Fruit fly (Drosophila melanogaster): ENCODE measurements around the gene CG10428.
A peak's percentile ranks its signal among the peaks of the same experiment; 100 is the strongest.

The CG10428 gene

dm6 chr2L:18957142-18957674 lies 8.5 kb downstream of the CG10428 start, which contains the start of gene Bhmt (continued):
- TF ChIP-seq bbx (GFP tag; IDR thresholded peaks at IDR 0.05; ENCODE audit: partially characterized antibody) (no peak), esg (GFP tag; conservative IDR thresholded peaks at IDR 0.05) (0 out of 2 replicates have a peak, but pooled peaks have one; percentile 13), CG12104 (GFP tag; optimal IDR thresholded peaks at IDR 0.05) (peak; percentile 47), CG6254 (GFP tag; optimal IDR thresholded peaks at IDR 0.05) (peak; percentile 15), tin (GFP tag; optimal IDR thresholded peaks at IDR 0.05) (peak; percentile 35), B-H1 (GFP tag; IDR thresholded peaks at IDR 0.05) (peak; percentile 52), CG10654 (GFP tag; optimal IDR thresholded peaks at IDR 0.05) (peak; percentile 52), CG10274 (GFP tag; optimal IDR thresholded peaks at IDR 0.05) (peak; percentile 6), dimm (GFP tag; IDR thresholded peaks at IDR 0.05) (no peak), al (GFP tag; IDR thresholded peaks at IDR 0.05) (peak; percentile 74), CG2712 (tag; optimal IDR thresholded peaks at IDR 0.05) (peak; percentile 79), hbn (GFP tag; IDR thresholded peaks at IDR 0.05; ENCODE audit: partially characterized antibody) (no peak), CG15514 (GFP tag; optimal IDR thresholded peaks at IDR 0.05) (peak; percentile 72), CG17829 (tag; optimal IDR thresholded peaks at IDR 0.05) (peak; percentile 71), Doc3 (GFP tag; IDR thresholded peaks at IDR 0.05; ENCODE audit: partially characterized antibody) (no peak), CG34422 (GFP tag; IDR thresholded peaks at IDR 0.05) (0 out of 3 replicates have a peak, but pooled peaks have one; percentile 18), CG17385 (GFP tag; optimal IDR thresholded peaks at IDR 0.05) (peak; percentile 62), CG9932 (GFP tag; IDR thresholded peaks at IDR 0.05) (peak; percentile 69), hkb (optimal IDR thresholded peaks at IDR 0.05) (no peak), hkb (GFP tag; IDR thresholded peaks at IDR 0.05) (peak; percentile 73), HLH3B (GFP tag; IDR thresholded peaks at IDR 0.05) (peak; percentile 68), BtbVII (GFP tag; optimal IDR thresholded peaks at IDR 0.05) (peak; percentile 74), gsb (GFP tag; IDR thresholded peaks at IDR 0.05) (0 out of 2 replicates have a peak, but pooled peaks have one; percentile 57), ac (GFP tag; optimal IDR thresholded peaks at IDR 0.05) (no peak), emc (GFP tag; optimal IDR thresholded peaks at IDR 0.05) (no peak), Ravus (GFP tag; IDR thresholded peaks at IDR 0.05) (peak; percentile 47), CG10543 (GFP tag; optimal IDR thresholded peaks at IDR 0.05) (peak; percentile 76), seq (GFP tag; IDR thresholded peaks at IDR 0.05) (peak; percentile 64), CG8924 (tag; optimal IDR thresholded peaks at IDR 0.05) (peak; percentile 74), CG32772 (GFP tag; IDR thresholded peaks at IDR 0.05) (no peak; the same call in 1 of the 2 replicates), CG12071 (GFP tag; optimal IDR thresholded peaks at IDR 0.05) (peak; percentile 13), schlank (tag; optimal IDR thresholded peaks at IDR 0.05) (peak; percentile 15), toy (GFP tag; IDR thresholded peaks at IDR 0.05) (peak; percentile 40; the same call in 1 of the 2 replicates), sd (tag; optimal IDR thresholded peaks at IDR 0.05) (peak; percentile 84), ci (GFP tag; IDR thresholded peaks at IDR 0.05) (peak; percentile 60; the same call in 1 of the 3 replicates), mld (GFP tag; IDR thresholded peaks at IDR 0.05; ENCODE audit: partially characterized antibody) (no peak), ssp (GFP tag; IDR thresholded peaks at IDR 0.05) (no peak), CG15696 (tag; optimal IDR thresholded peaks at IDR 0.05) (peak; percentile 32), MBD-R2 (GFP tag; IDR thresholded peaks at IDR 0.05) (peak; percentile 72), CHES-1-like (GFP tag; optimal IDR thresholded peaks at IDR 0.05) (no peak), gem (tag; optimal IDR thresholded peaks at IDR 0.05) (peak; percentile 78), CG9437 (GFP tag; optimal IDR thresholded peaks at IDR 0.05) (peak; percentile 35), Abd-B (GFP tag; optimal IDR thresholded peaks at IDR 0.05) (peak; percentile 56), Vsx1 (GFP tag; optimal IDR thresholded peaks at IDR 0.05) (peak; percentile 35), Mrtf (GFP tag; IDR thresholded peaks at IDR 0.05) (peak; percentile 56; the same call in 1 of the 3 replicates), zf30C (GFP tag; optimal IDR thresholded peaks at IDR 0.05) (no peak), ara (GFP tag; IDR thresholded peaks at IDR 0.05) (no peak; the same call in 1 of the 2 replicates), grau (tag; optimal IDR thresholded peaks at IDR 0.05) (peak; percentile 96), CG6813 (GFP tag; optimal IDR thresholded peaks at IDR 0.05) (peak; percentile 60), CG13624 (GFP tag; optimal IDR thresholded peaks at IDR 0.05) (peak; percentile 39)
